Fruit fly (Drosophila melanogaster): Measurements from ENCODE around the gene CG13999.

CG13999 gene

dm6 chr2L:5982334-5982987 is 26.2 kb upstream of the CG13999 start (continued):
- TF ChIP-seq CG6765 (GFP tag; optimal IDR thresholded peaks at IDR 0.05) (peak; percentile 15), h (optimal IDR thresholded peaks at IDR 0.05) (no peak), tgo (GFP tag; IDR thresholded peaks at IDR 0.05) (no peak), CG12942 (GFP tag; optimal IDR thresholded peaks at IDR 0.05) (no peak), CG12744 (GFP tag; optimal IDR thresholded peaks at IDR 0.05) (peak; percentile 20), dmrt99B (tag; optimal IDR thresholded peaks at IDR 0.05) (peak; percentile 16), CG7372 (GFP tag; IDR thresholded peaks at IDR 0.05) (no peak), CG10462 (GFP tag; optimal IDR thresholded peaks at IDR 0.05) (no peak), Trl (optimal IDR thresholded peaks at IDR 0.05) (no peak), Trl (GFP tag; optimal IDR thresholded peaks at IDR 0.05) (peak; percentile 36), ham (GFP tag; IDR thresholded peaks at IDR 0.05) (no peak), CG14965 (GFP tag; optimal IDR thresholded peaks at IDR 0.05; ENCODE audit: borderline replicate concordance) (no peak), chinmo (GFP tag; IDR thresholded peaks at IDR 0.05; ENCODE audit: partially characterized antibody) (no peak), mirr (GFP tag; optimal IDR thresholded peaks at IDR 0.05) (peak; percentile 72), CG12071 (GFP tag; optimal IDR thresholded peaks at IDR 0.05) (peak; percentile 45), Chrac-16 (GFP tag; optimal IDR thresholded peaks at IDR 0.05) (no peak), CG30403 (GFP tag; optimal IDR thresholded peaks at IDR 0.05) (peak; percentile 19), Opbp (GFP tag; IDR thresholded peaks at IDR 0.05; ENCODE audit: partially characterized antibody) (no peak), Pdp1 (GFP tag; optimal IDR thresholded peaks at IDR 0.05) (peak in 1 of 2 experiments; percentile 98), CG8359 (GFP tag; optimal IDR thresholded peaks at IDR 0.05; ENCODE audit: borderline replicate concordance) (no peak), Dad (GFP tag; optimal IDR thresholded peaks at IDR 0.05) (peak; percentile 26), pnt (GFP tag; optimal IDR thresholded peaks at IDR 0.05) (no peak), maf-S (GFP tag; optimal IDR thresholded peaks at IDR 0.05) (no peak), mld (GFP tag; IDR thresholded peaks at IDR 0.05; ENCODE audit: partially characterized antibody) (no peak), insv (GFP tag; optimal IDR thresholded peaks at IDR 0.05) (peak in 1 of 2 experiments; percentile 62), Oaz (GFP tag; IDR thresholded peaks at IDR 0.05) (no peak), ase (GFP tag; IDR thresholded peaks at IDR 0.05) (no peak), sug (tag; optimal IDR thresholded peaks at IDR 0.05) (peak; percentile 75), yki (optimal IDR thresholded peaks at IDR 0.05) (no peak), CG7271 (tag; optimal IDR thresholded peaks at IDR 0.05) (no peak), CG1233 (GFP tag; optimal IDR thresholded peaks at IDR 0.05) (peak; percentile 33), Ada2b (GFP tag; IDR thresholded peaks at IDR 0.05) (no peak), aop (GFP tag; IDR thresholded peaks at IDR 0.05) (no peak), CG14710 (tag; optimal IDR thresholded peaks at IDR 0.05) (peak; percentile 43), ems (GFP tag; optimal IDR thresholded peaks at IDR 0.05) (peak; percentile 44), chn (GFP tag; optimal IDR thresholded peaks at IDR 0.05) (peak; percentile 38), HLH4C (GFP tag; IDR thresholded peaks at IDR 0.05; ENCODE audit: partially characterized antibody) (no peak), CG18764 (GFP tag; optimal IDR thresholded peaks at IDR 0.05) (no peak), Sry-β (GFP tag; optimal IDR thresholded peaks at IDR 0.05) (no peak), fd96Cb (tag; optimal IDR thresholded peaks at IDR 0.05) (no peak), Hmr (GFP tag; optimal IDR thresholded peaks at IDR 0.05) (peak; percentile 53), Meics (GFP tag; optimal IDR thresholded peaks at IDR 0.05) (peak; percentile 29), hb (GFP tag; IDR thresholded peaks at IDR 0.05; ENCODE audit: partially characterized antibody) (no peak), CG17568 (GFP tag; optimal IDR thresholded peaks at IDR 0.05) (no peak), Six4 (GFP tag; optimal IDR thresholded peaks at IDR 0.05) (peak; percentile 8), klu (GFP tag; IDR thresholded peaks at IDR 0.05) (no peak), gsb-n (tag; optimal IDR thresholded peaks at IDR 0.05) (peak; percentile 13), CG13894 (tag; optimal IDR thresholded peaks at IDR 0.05) (peak; percentile 68), CG3838 (GFP tag; optimal IDR thresholded peaks at IDR 0.05) (no peak), CG13296 (GFP tag; optimal IDR thresholded peaks at IDR 0.05) (peak; percentile 52), CG11695 (GFP tag; IDR thresholded peaks at IDR 0.05) (no peak)
